Fruit fly (Drosophila melanogaster): ENCODE measurements around the gene Ogdh.

- no peak for TF ChIP-seq OdsH (GFP tag; optimal IDR thresholded peaks at IDR 0.05)
- TF ChIP-seq psq (GFP tag; optimal IDR thresholded peaks at IDR 0.05): no peak
- no peak for TF ChIP-seq Myc (optimal IDR thresholded peaks at IDR 0.05)
- no peak for TF ChIP-seq pan (optimal IDR thresholded peaks at IDR 0.05)
- no peak for TF ChIP-seq rgr (GFP tag; optimal IDR thresholded peaks at IDR 0.05)
Observed at dm6 chr3L:16922952-16923351, 31.7 kb upstream of the Ogdh start, which contains the start of gene CG13028.

Measured in whole organism, wandering third instar larva.